Worm (Caenorhabditis elegans): ENCODE measurements around the gene nhr-183.

The nhr-183 gene

ce11 chrV:2250126-2250590, 14.3 kb downstream of the nhr-183 start, which contains the start of gene cyp-33C7 (continued):
- TF ChIP-seq ceh-88 (GFP tag; IDR thresholded peaks at IDR 0.05) (no peak), sptf-1 (tag; optimal IDR thresholded peaks at IDR 0.05) (no peak), nhr-19 (GFP tag; conservative IDR thresholded peaks at IDR 0.05) (no peak), hpl-2 (GFP tag; optimal IDR thresholded peaks at IDR 0.05) (no peak), egl-27 (tag; optimal IDR thresholded peaks at IDR 0.05) (no peak), unc-86 (tag; optimal IDR thresholded peaks at IDR 0.05) (no peak), rnt-1 (tag; optimal IDR thresholded peaks at IDR 0.05) (no peak), nhr-11 (tag; optimal IDR thresholded peaks at IDR 0.05) (no peak), efl-3 (GFP tag; optimal IDR thresholded peaks at IDR 0.05) (no peak), ztf-11 (tag; optimal IDR thresholded peaks at IDR 0.05) (no peak), mef-2 (tag; optimal IDR thresholded peaks at IDR 0.05) (no peak), unc-130 (tag; optimal IDR thresholded peaks at IDR 0.05) (no peak), ets-5 (GFP tag; IDR thresholded peaks at IDR 0.05) (no peak), xbp-1 (tag; optimal IDR thresholded peaks at IDR 0.05) (no peak), C16A3.4 (tag; optimal IDR thresholded peaks at IDR 0.05) (peak; percentile 25), mep-1 (tag; optimal IDR thresholded peaks at IDR 0.05) (peak; percentile 19), nhr-28 (tag; optimal IDR thresholded peaks at IDR 0.05) (no peak), zip-4 (GFP tag; optimal IDR thresholded peaks at IDR 0.05) (no peak), fkh-8 (tag; optimal IDR thresholded peaks at IDR 0.05) (peak; percentile 2), ceh-82 (tag; optimal IDR thresholded peaks at IDR 0.05) (peak in 1 of 3 experiments; percentile 26), lin-14 (GFP tag; optimal IDR thresholded peaks at IDR 0.05) (peak; percentile 88), tlp-1 (tag; optimal IDR thresholded peaks at IDR 0.05) (no peak), nhr-85 (tag) (no peak), elt-3 (tag; optimal IDR thresholded peaks at IDR 0.05) (peak in 1 of 6 experiments; percentile 37), zag-1 (tag; optimal IDR thresholded peaks at IDR 0.05) (no peak), hlh-17 (GFP tag; optimal IDR thresholded peaks at IDR 0.05; ENCODE audit: borderline replicate concordance) (no peak), C34B4.2 (tag; optimal IDR thresholded peaks at IDR 0.05) (no peak), lin-35 (GFP tag; optimal IDR thresholded peaks at IDR 0.05) (peak in 1 of 2 experiments; percentile 75), ceh-90 (tag; optimal IDR thresholded peaks at IDR 0.05) (no peak), ztf-4 (tag; optimal IDR thresholded peaks at IDR 0.05) (no peak), snpc-4 (tag; optimal IDR thresholded peaks at IDR 0.05) (no peak), unc-98 (GFP tag; IDR thresholded peaks at IDR 0.05) (no peak), fkh-10 (GFP tag; optimal IDR thresholded peaks at IDR 0.05) (no peak), lin-13 (GFP tag; optimal IDR thresholded peaks at IDR 0.05) (no peak), jun-1 (tag; optimal IDR thresholded peaks at IDR 0.05) (peak; percentile 46), grh-1 (GFP tag; IDR thresholded peaks at IDR 0.05) (no peak), mab-9 (GFP tag; IDR thresholded peaks at IDR 0.05) (no peak), hlh-4 (tag; optimal IDR thresholded peaks at IDR 0.05) (no peak), ceh-63 (GFP tag; optimal IDR thresholded peaks at IDR 0.05) (no peak), pqm-1 (tag; optimal IDR thresholded peaks at IDR 0.05) (no peak), egl-13 (tag; optimal IDR thresholded peaks at IDR 0.05) (no peak), nhr-84 (tag; optimal IDR thresholded peaks at IDR 0.05) (no peak), aly-2 (tag; optimal IDR thresholded peaks at IDR 0.05) (no peak), isw-1 (GFP tag; IDR thresholded peaks at IDR 0.05) (no peak), nhr-20 (tag; optimal IDR thresholded peaks at IDR 0.05) (peak; percentile 89), nhr-77 (tag; optimal IDR thresholded peaks at IDR 0.05) (no peak), Y116A8C.19 (tag; optimal IDR thresholded peaks at IDR 0.05; ENCODE audit: borderline replicate concordance) (no peak), mdl-1 (tag; optimal IDR thresholded peaks at IDR 0.05) (peak in 1 of 2 experiments; percentile 50), ama-1 (optimal IDR thresholded peaks at IDR 0.05) (no peak), tbx-2 (tag; optimal IDR thresholded peaks at IDR 0.05) (peak; percentile 14)

Measured in whole organism, L1 larva.